Worm (Caenorhabditis elegans) whole organism, early embryonic: ENCODE results near the gene srw-133.

Experiments
- B0310.2 ChIP-seq: sonication (generic microtip); optimal IDR thresholded peaks from 2 replicates; lab custom pipeline; 2016; ENCODE audit warnings: mild to moderate bottlenecking, missing genetic modification characterization, missing compliant biosample characterization
- F13C5.2 ChIP-seq: sonication (generic microtip); optimal IDR thresholded peaks from 2 replicates; lab custom pipeline; 2017; ENCODE audit warnings: mild to moderate bottlenecking, missing genetic modification characterization, inconsistent platforms, missing compliant biosample characterization
- aly-1 ChIP-seq: sonication (generic microtip); optimal IDR thresholded peaks from 2 replicates; lab custom pipeline; 2016; ENCODE audit warnings: missing genetic modification characterization, missing compliant biosample characterization
- ama-1 ChIP-seq: fragments of 150-350 bp; optimal IDR thresholded peaks from 2 replicates; lab custom pipeline; 2014
- ceh-13 ChIP-seq: fragments of 200-800 bp; sonication (Bioruptor generic); optimal IDR thresholded peaks from 2 replicates; lab custom pipeline; 2018; ENCODE audit warnings: mild to moderate bottlenecking, missing genetic modification characterization, missing compliant biosample characterization
- ceh-36 ChIP-seq: sonication (generic microtip); optimal IDR thresholded peaks from 2 replicates; lab custom pipeline; 2016; ENCODE audit warnings: missing genetic modification characterization, inconsistent platforms, missing compliant biosample characterization
- ets-7 ChIP-seq: sonication (generic microtip); optimal IDR thresholded peaks from 2 replicates; lab custom pipeline; 2016; ENCODE audit warnings: missing genotype, missing genetic modification characterization, missing compliant biosample characterization
- flt-1 ChIP-seq: fragments of 200-800 bp; sonication (Bioruptor generic); IDR thresholded peaks from 2 replicates; pipeline ENCODE4 v1.3.6; 2022; ENCODE audit warnings: missing genetic modification characterization, missing compliant biosample characterization
- hmbx-1 ChIP-seq: sonication (generic microtip); optimal IDR thresholded peaks from 2 replicates; lab custom pipeline; 2016; ENCODE audit warnings: mild to moderate bottlenecking, missing genetic modification characterization, missing compliant biosample characterization
- hmg-4 ChIP-seq: fragments of 200-800 bp; sonication (Bioruptor generic); optimal IDR thresholded peaks from 2 replicates; lab custom pipeline; 2018; ENCODE audit warnings: mild to moderate bottlenecking, missing genetic modification characterization, missing compliant biosample characterization
- hnd-1 ChIP-seq: sonication (generic microtip); optimal IDR thresholded peaks from 2 replicates; lab custom pipeline; 2016; ENCODE audit warnings: missing genetic modification characterization, missing compliant biosample characterization
- pes-1 ChIP-seq: fragments of 200-800 bp; sonication (Bioruptor generic); IDR thresholded peaks from 2 replicates; pipeline ENCODE4 v1.3.6; 2022; ENCODE audit warnings: missing genetic modification reagents, missing genetic modification characterization, missing compliant biosample characterization
- scrt-1 ChIP-seq: fragments of 200-800 bp; sonication (Bioruptor generic); IDR thresholded peaks from 2 replicates; pipeline ENCODE4 v1.3.6; 2022; ENCODE audit warnings: missing genetic modification characterization, missing compliant biosample characterization
- sea-1 ChIP-seq: fragments of 200-800 bp; sonication (Bioruptor generic); conservative IDR thresholded peaks from 2 replicates; pipeline ENCODE4 v1.3.6; 2022; ENCODE audit warnings: missing genetic modification characterization, missing compliant biosample characterization
- tbx-11 ChIP-seq: fragments of 200-800 bp; sonication (Bioruptor generic); IDR thresholded peaks from 2 replicates; pipeline ENCODE4 v1.3.6; 2022; ENCODE audit warnings: missing genetic modification characterization, missing compliant biosample characterization
- tbx-37 ChIP-seq: fragments of 200-800 bp; sonication (Bioruptor generic); conservative IDR thresholded peaks from 2 replicates; pipeline ENCODE4 v1.3.6; 2022; ENCODE audit warnings: missing genetic modification reagents, missing genetic modification characterization, missing compliant biosample characterization
- tra-4 ChIP-seq: sonication (generic microtip); optimal IDR thresholded peaks from 2 replicates; lab custom pipeline; 2017; ENCODE audit warnings: missing genetic modification characterization, missing compliant biosample characterization

Gene srw-133

DNA sequence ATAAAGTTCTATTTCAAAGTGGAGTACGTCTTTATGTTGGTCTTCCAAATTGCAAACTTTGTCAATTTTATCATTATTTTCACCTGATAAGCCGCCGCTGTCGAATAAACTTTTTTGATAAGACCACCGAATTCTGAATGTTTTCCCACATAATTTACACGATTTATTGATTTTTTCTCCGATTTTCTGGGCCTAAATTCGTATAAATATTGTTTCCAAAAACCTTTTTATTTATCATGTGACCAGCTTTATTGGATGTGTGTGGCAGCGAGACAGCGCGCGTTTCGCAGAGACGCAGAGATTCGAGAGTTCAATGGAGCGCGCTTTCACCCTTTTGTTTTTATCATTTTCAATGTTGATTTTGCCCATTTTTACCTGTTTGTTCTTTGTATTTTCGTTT lies 28.5 kb upstream of the srw-133 start:
- TF ChIP-seq hmg-4 (GFP tag; lab: Kevin White, UChicago) (no peak), scrt-1 (GFP tag; lab: Robert Waterston, UW) (no peak), aly-1 (tag; lab: Kevin White, UChicago) (no peak), tra-4 (tag; lab: Kevin White, UChicago) (no peak), tbx-11 (GFP tag; lab: Robert Waterston, UW) (no peak), pes-1 (GFP tag; lab: Robert Waterston, UW) (no peak), ama-1 (lab: Kevin White, UChicago) (no peak), hmbx-1 (tag; lab: Kevin White, UChicago) (no peak), ceh-36 (no peak), hnd-1 (no peak), tbx-37 (GFP tag; lab: Robert Waterston, UW) (no peak), B0310.2 (no peak), ceh-13 (GFP tag; lab: Kevin White, UChicago) (no peak), ets-7 (tag; lab: Kevin White, UChicago) (no peak), F13C5.2 (no peak), sea-1 (GFP tag; lab: Robert Waterston, UW) (no peak), flt-1 (GFP tag; lab: Robert Waterston, UW) (no peak)

DNA sequence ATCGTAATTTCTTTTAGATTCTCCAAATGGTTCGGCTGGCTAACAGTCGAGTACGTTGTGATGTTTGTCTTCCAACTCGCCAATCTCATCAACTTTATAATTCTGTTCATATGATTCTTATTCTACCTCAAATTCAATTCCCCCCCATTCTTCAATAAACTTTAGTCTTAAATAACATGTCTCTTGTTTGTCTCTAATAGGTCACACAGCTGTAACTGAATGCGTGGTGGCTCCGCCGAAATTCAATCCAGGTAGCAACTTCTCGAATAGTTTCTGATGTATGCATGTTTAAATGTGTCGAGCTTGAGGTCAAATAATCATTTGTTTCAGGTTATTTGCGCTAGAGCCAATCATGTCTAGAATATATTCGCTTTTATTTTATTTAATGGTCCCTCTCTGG lies 24.2 kb upstream of the srw-133 start, which contains the start of gene lgc-29:
TSS of gene lgc-29 (plus strand) at position 301 of the 400 bp plus-strand sequence.
- no peak for TF ChIP-seq tra-4 (tag; lab: Kevin White, UChicago)
- TF ChIP-seq scrt-1 (GFP tag; lab: Robert Waterston, UW) = no peak
- TF ChIP-seq flt-1 (GFP tag; lab: Robert Waterston, UW) = no peak
- no peak for TF ChIP-seq B0310.2

DNA sequence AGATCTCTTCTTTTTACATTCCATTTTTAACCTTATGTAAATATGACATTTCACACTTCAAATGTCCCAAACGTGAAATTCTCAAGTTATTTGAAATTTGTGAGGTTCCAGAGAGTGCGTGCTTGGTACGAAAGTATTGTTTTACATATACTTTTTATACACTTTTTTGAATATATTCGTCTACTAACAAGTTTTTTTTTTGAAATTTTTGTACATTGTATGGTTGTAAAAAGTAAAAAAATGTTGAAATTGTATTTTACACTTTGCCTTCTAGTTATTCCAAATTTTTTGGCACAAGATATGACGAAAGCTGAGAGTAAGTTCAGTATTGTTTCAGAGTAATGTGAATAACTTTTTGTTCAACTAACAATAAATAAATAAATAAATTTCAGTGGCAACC lies 20.2 kb upstream of the srw-133 start, which contains the start of gene lgc-1:
TSS of gene lgc-1 (plus strand) at position 301 of the 400 bp plus-strand sequence.
- TF ChIP-seq B0310.2 = no peak
- no peak for TF ChIP-seq ceh-13 (GFP tag; lab: Kevin White, UChicago)
- no peak for TF ChIP-seq ceh-36
- TF ChIP-seq aly-1 (tag; lab: Kevin White, UChicago) = no peak
- TF ChIP-seq ama-1 (lab: Kevin White, UChicago) = no peak
- TF ChIP-seq tra-4 (tag; lab: Kevin White, UChicago) = no peak
- no peak for TF ChIP-seq sea-1 (GFP tag; lab: Robert Waterston, UW)
- no peak for TF ChIP-seq hnd-1
- no peak for TF ChIP-seq tbx-37 (GFP tag; lab: Robert Waterston, UW)
- no peak for TF ChIP-seq scrt-1 (GFP tag; lab: Robert Waterston, UW)
- no peak for TF ChIP-seq hmg-4 (GFP tag; lab: Kevin White, UChicago)

DNA sequence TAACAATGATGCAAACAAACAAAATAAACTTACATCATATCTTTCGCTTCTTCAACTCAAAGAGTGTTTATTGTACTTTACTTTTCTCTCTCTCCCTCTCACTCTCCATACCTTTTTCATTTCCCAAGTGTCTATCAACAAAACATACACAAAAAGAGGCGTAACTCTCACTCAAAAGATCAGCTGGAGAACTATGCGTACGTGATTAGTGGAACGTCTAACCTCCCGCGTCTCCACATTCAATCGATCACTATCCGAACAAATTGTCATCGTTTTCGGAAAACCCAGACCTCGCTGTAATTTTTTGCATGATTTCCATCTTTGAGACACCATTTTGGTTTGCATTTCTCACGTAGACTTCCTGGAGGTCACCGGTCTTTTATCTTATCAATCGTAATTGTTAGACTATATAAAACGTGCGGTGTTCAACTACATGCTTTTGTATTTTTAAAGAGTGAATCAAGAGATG lies 17.0 kb upstream of the srw-133 start, which contains the start of gene nhr-57:
TSS of gene nhr-57 (plus strand) at position 419 of the 469 bp plus-strand sequence.
- TF ChIP-seq hmg-4 (GFP tag; lab: Kevin White, UChicago) = no peak
- TF ChIP-seq pes-1 (GFP tag; lab: Robert Waterston, UW) = no peak

DNA sequence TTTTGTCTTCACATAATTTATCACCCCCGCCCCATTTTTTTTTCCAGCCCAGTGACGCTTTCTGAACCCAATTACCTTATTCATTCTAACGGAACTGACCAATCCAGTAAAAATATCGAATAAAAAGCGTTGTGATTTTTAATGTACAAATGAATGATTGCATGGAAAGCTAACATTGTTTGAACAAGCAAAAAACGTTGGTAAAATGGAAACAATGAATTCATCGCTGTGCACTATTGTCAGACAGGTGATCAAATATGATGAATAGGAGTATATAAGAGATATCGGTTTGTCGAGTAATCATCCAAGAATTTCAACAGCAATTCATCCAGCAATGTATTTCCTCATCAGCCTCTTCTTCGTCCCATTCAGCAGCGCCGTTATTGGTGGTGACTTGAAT lies 15.1 kb upstream of the srw-133 start, which contains the start of gene phat-4:
TSS of gene phat-4 (plus strand) at position 301 of the 400 bp plus-strand sequence.
- TF ChIP-seq scrt-1 (GFP tag; lab: Robert Waterston, UW) (no peak), sea-1 (GFP tag; lab: Robert Waterston, UW) (no peak), ceh-36 (no peak), flt-1 (GFP tag; lab: Robert Waterston, UW) (no peak), tra-4 (tag; lab: Kevin White, UChicago) (no peak), F13C5.2 (no peak), aly-1 (tag; lab: Kevin White, UChicago) (no peak), ama-1 (lab: Kevin White, UChicago) (no peak)

DNA sequence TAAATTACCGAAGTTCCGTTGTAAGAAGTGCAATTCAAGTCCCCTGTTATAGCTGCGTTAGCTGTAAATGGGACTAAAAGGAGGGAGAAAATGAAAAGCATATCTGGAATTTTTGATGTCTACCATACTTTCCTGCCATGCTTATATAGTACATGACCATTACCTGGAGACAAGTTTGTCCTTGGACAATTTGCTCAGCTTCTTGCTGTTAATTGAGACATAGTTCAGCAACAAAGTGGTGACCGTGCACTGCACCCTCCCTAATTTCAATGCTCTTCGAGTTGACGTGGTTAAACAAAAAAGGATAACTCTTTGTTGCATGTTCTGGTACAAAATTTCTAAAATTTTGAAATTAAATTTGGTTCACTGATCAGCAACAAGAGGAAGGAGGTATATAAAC lies 12.9 kb upstream of the srw-133 start, which contains the start of gene T05B4.13:
TSS of gene T05B4.13 (minus strand) at position 101 of the 400 bp plus-strand sequence.
- TF ChIP-seq ceh-36 = no peak
- TF ChIP-seq aly-1 (tag; lab: Kevin White, UChicago) = no peak
- TF ChIP-seq hnd-1 = no peak
- no peak for TF ChIP-seq tbx-11 (GFP tag; lab: Robert Waterston, UW)
- no peak for TF ChIP-seq ets-7 (tag; lab: Kevin White, UChicago)

DNA sequence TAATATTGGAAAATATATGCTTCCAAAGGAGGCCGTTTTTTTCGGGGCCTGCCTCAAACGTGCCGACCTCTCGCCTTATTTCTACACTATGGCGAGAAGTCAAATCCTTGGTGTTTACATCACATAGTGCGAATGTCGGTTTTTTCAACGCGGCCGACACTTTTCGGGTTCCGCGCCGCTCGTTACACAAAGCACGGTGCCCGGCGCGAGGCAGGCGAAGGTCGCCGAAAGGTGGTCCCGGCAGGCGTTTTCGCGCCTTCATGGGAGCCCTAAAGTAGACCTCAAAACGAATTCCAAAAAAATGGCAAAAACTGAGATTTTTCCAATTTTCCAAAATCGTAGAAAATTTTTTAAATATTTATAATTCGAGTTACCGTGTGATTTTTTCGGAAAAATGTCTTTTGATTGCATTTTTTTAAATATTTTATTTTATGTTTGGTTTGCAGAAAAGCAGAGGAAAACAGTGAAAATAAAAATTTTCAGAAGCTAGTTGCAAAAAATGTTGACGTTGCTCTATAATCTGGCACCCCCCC lies 11.1 kb upstream of the srw-133 start, which contains the start of gene T05B4.12:
TSS of gene T05B4.12 (minus strand) at position 483 of the 533 bp plus-strand sequence.
- no peak for TF ChIP-seq pes-1 (GFP tag; lab: Robert Waterston, UW)
- TF ChIP-seq hmbx-1 (tag; lab: Kevin White, UChicago) = no peak
- TF ChIP-seq hmg-4 (GFP tag; lab: Kevin White, UChicago) = no peak
- TF ChIP-seq ama-1 (lab: Kevin White, UChicago) = no peak
- TF ChIP-seq ceh-13 (GFP tag; lab: Kevin White, UChicago) = no peak
- TF ChIP-seq tra-4 (tag; lab: Kevin White, UChicago) = no peak
- TF ChIP-seq B0310.2 = no peak

DNA sequence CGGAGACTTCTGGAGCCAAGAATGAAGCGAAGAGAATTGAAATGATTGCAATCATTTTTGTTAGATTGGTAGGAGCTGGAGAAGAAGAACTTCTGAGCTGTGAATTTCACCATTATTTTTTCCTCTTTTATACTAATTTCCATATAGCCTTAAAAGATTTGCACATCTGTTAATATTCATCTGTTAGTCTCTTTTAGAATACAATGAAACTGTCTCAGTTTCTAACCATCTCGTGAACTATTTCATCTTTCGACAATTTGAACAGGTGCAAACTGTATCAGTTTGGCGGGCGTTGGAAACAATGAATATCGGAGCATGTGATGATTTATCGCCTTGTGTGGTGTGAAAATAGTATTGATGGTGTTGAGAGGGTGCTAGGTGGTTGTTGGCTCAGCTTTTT lies 7.9 kb upstream of the srw-133 start, which contains the start of gene phat-5:
TSS of gene phat-5 (minus strand) at position 101 of the 400 bp plus-strand sequence.
- TF ChIP-seq flt-1 (GFP tag; lab: Robert Waterston, UW) (no peak), tra-4 (tag; lab: Kevin White, UChicago) (no peak), tbx-11 (GFP tag; lab: Robert Waterston, UW) (no peak), ama-1 (lab: Kevin White, UChicago) (no peak), F13C5.2 (no peak), sea-1 (GFP tag; lab: Robert Waterston, UW) (no peak), ets-7 (tag; lab: Kevin White, UChicago) (no peak), aly-1 (tag; lab: Kevin White, UChicago) (no peak), tbx-37 (GFP tag; lab: Robert Waterston, UW) (no peak), ceh-36 (no peak), B0310.2 (no peak), ceh-13 (GFP tag; lab: Kevin White, UChicago) (no peak), hmg-4 (GFP tag; lab: Kevin White, UChicago) (no peak), hmbx-1 (tag; lab: Kevin White, UChicago) (no peak), hnd-1 (no peak), scrt-1 (GFP tag; lab: Robert Waterston, UW) (no peak)
